Worm (Caenorhabditis elegans) whole organism, L4 larva: ENCODE results near the gene cpsf-3.

Experiments
- F26F4.8 ChIP-seq: fragments of 200-800 bp; sonication (Bioruptor generic); conservative IDR thresholded peaks from 2 replicates; pipeline ENCODE4 v1.3.6; 2022; ENCODE audit warnings: missing genetic modification characterization, missing compliant biosample characterization
- F44E2.7 ChIP-seq: fragments of 200-800 bp; sonication (Bioruptor generic); IDR thresholded peaks from 2 replicates; pipeline ENCODE4 v2.1.2; 2022; ENCODE audit warnings: missing genetic modification characterization, missing compliant biosample characterization
- F49E8.2 ChIP-seq: sonication (generic microtip); optimal IDR thresholded peaks from 2 replicates; lab custom pipeline; 2016; ENCODE audit warnings: missing compliant biosample characterization, mild to moderate bottlenecking, missing genetic modification characterization, borderline replicate concordance
- T26A8.4 ChIP-seq: fragments of 200-800 bp; sonication (Bioruptor generic); IDR thresholded peaks from 2 replicates; pipeline ENCODE4 v1.3.6; 2022; ENCODE audit warnings: missing genetic modification characterization, missing compliant biosample characterization
- Y75B8A.6 ChIP-seq: fragments of 200-800 bp; sonication (Bioruptor generic); IDR thresholded peaks from 2 replicates; pipeline ENCODE4 v1.3.6; 2022; ENCODE audit warnings: missing genetic modification reagents, missing genetic modification characterization, missing compliant biosample characterization
- ZK337.2 ChIP-seq: fragments of 200-800 bp; sonication (Bioruptor generic); IDR thresholded peaks from 2 replicates; pipeline ENCODE4 v1.3.6; 2022; ENCODE audit warnings: missing genetic modification reagents, missing genetic modification characterization, missing compliant biosample characterization
- ZK546.5 ChIP-seq, 2 experiments: sonication (generic microtip); optimal IDR thresholded peaks; 2 replicates each; lab custom pipeline; 2017; ENCODE audit warnings: missing biosample characterization in 2 of 2, missing genetic modification characterization in 2 of 2
- aly-2 ChIP-seq: sonication (generic microtip); optimal IDR thresholded peaks from 2 replicates; lab custom pipeline; 2018; ENCODE audit warnings: missing biosample characterization, missing genetic modification characterization
- arid-1 ChIP-seq: fragments of 200-800 bp; sonication (Bioruptor generic); conservative IDR thresholded peaks from 2 replicates; pipeline ENCODE4 v1.3.6; 2022; ENCODE audit warnings: missing genetic modification reagents, missing genetic modification characterization, missing compliant biosample characterization
- ceh-20 ChIP-seq: fragments of 200-800 bp; sonication (Bioruptor generic); IDR thresholded peaks from 2 replicates; pipeline ENCODE4 v1.3.6; 2022; ENCODE audit warnings: missing genetic modification reagents, missing genetic modification characterization, missing compliant biosample characterization
- ceh-32 ChIP-seq: sonication (generic microtip); optimal IDR thresholded peaks from 2 replicates; lab custom pipeline; 2016; ENCODE audit warnings: mild to moderate bottlenecking, missing genetic modification characterization, missing compliant biosample characterization; ENCODE audit not compliant: poor library complexity
- ces-1 ChIP-seq: fragments of 150-350 bp; sonication (generic microtip); optimal IDR thresholded peaks from 4 replicates; lab custom pipeline; 2014; ENCODE audit warnings: missing biosample characterization, missing genetic modification reagents, missing genetic modification characterization
- cey-2 ChIP-seq: sonication (generic microtip); optimal IDR thresholded peaks from 3 replicates; lab custom pipeline; 2017; ENCODE audit warnings: missing genetic modification characterization, mild to moderate bottlenecking, missing compliant biosample characterization, antibody characterized with exemption, borderline replicate concordance; ENCODE audit not compliant: insufficient read depth
- ctbp-1 ChIP-seq: fragments of 200-800 bp; sonication (Bioruptor generic); IDR thresholded peaks from 2 replicates; pipeline ENCODE4 v1.3.6; 2022; ENCODE audit warnings: missing genetic modification reagents, missing genetic modification characterization, missing compliant biosample characterization
- daf-19 ChIP-seq: fragments of 200-800 bp; sonication (Bioruptor generic); conservative IDR thresholded peaks from 2 replicates; pipeline ENCODE4 v1.3.6; 2022; ENCODE audit warnings: missing genetic modification characterization, missing compliant biosample characterization
- daf-8 ChIP-seq: fragments of 200-800 bp; sonication (Bioruptor generic); IDR thresholded peaks from 2 replicates; pipeline ENCODE4 v1.3.6; 2022; ENCODE audit warnings: missing genetic modification characterization, missing compliant biosample characterization
- dmd-9 ChIP-seq: fragments of 200-800 bp; sonication (Bioruptor generic); IDR thresholded peaks from 2 replicates; pipeline ENCODE4 v1.3.6; 2022; ENCODE audit warnings: missing genetic modification reagents, missing genetic modification characterization, missing compliant biosample characterization
- duxl-1 ChIP-seq: sonication (generic microtip); optimal IDR thresholded peaks from 2 replicates; lab custom pipeline; 2016; ENCODE audit warnings: mild to moderate bottlenecking, missing genetic modification characterization, moderate library complexity, missing compliant biosample characterization; ENCODE audit not compliant: poor library complexity
- egl-27 ChIP-seq: sonication (generic microtip); optimal IDR thresholded peaks from 3 replicates; lab custom pipeline; 2017; ENCODE audit warnings: missing biosample characterization, missing genetic modification reagents, missing genetic modification characterization
- fkh-10 ChIP-seq: fragments of 150-350 bp; optimal IDR thresholded peaks from 2 replicates; lab custom pipeline; 2014; ENCODE audit warnings: missing biosample characterization, missing genetic modification reagents, missing genetic modification characterization
- gei-8 ChIP-seq: fragments of 200-800 bp; sonication (Bioruptor generic); optimal IDR thresholded peaks from 2 replicates; lab custom pipeline; 2018; ENCODE audit warnings: mild to moderate bottlenecking, missing genetic modification characterization, missing compliant biosample characterization
- hif-1 ChIP-seq, 2 experiments: sonication (generic microtip); optimal IDR thresholded peaks; 2 replicates each; lab custom pipeline; 2016 to 2017; ENCODE audit warnings: missing compliant biosample characterization in 2 of 2, missing genetic modification characterization in 2 of 2, missing genetic modification reagents in 2 of 2, missing genotype in 2 of 2, mild to moderate bottlenecking in 1 of 2
- hlh-11 ChIP-seq: fragments of 200-800 bp; sonication (Bioruptor generic); optimal IDR thresholded peaks from 2 replicates; lab custom pipeline; 2018; ENCODE audit warnings: mild to moderate bottlenecking, missing genetic modification characterization, missing compliant biosample characterization
- hlh-30 ChIP-seq: sonication (generic microtip); optimal IDR thresholded peaks from 2 replicates; lab custom pipeline; 2017; ENCODE audit warnings: antibody characterized with exemption, mild to moderate bottlenecking, missing genetic modification characterization, missing compliant biosample characterization; ENCODE audit not compliant: insufficient read depth
- jun-1 ChIP-seq: fragments of 150-350 bp; optimal IDR thresholded peaks from 2 replicates; lab custom pipeline; 2014; ENCODE audit warnings: missing biosample characterization, missing genetic modification reagents, missing genetic modification characterization
- lin-13 ChIP-seq: fragments of 150-350 bp; optimal IDR thresholded peaks from 2 replicates; lab custom pipeline; 2014; ENCODE audit warnings: missing biosample characterization, missing genetic modification reagents, missing genetic modification characterization
- lin-29 ChIP-seq: fragments of 200-800 bp; sonication (Bioruptor generic); IDR thresholded peaks from 2 replicates; pipeline ENCODE4 v1.3.6; 2022; ENCODE audit warnings: missing genetic modification reagents, missing genetic modification characterization, missing compliant biosample characterization
- lsy-2 ChIP-seq, 2 experiments: fragments of 150-350 bp in 1 of 2; sonication (generic microtip) in 1 of 2; optimal IDR thresholded peaks; 2 replicates each; lab custom pipeline; 2014 to 2017; ENCODE audit warnings: missing biosample characterization in 2 of 2, missing genetic modification characterization in 2 of 2
- mep-1 ChIP-seq: fragments of 150-350 bp; sonication (generic microtip); optimal IDR thresholded peaks from 3 replicates; lab custom pipeline; 2014; ENCODE audit warnings: missing biosample characterization, missing genetic modification characterization
- mxl-3 ChIP-seq: fragments of 200-800 bp; sonication (Bioruptor generic); optimal IDR thresholded peaks from 2 replicates; lab custom pipeline; 2018; ENCODE audit warnings: mild to moderate bottlenecking, missing genetic modification characterization, missing compliant biosample characterization
- nhr-11 ChIP-seq: fragments of 150-350 bp; optimal IDR thresholded peaks from 2 replicates; lab custom pipeline; 2014; ENCODE audit warnings: missing biosample characterization, missing genetic modification characterization
- nhr-111 ChIP-seq: fragments of 200-800 bp; sonication (Bioruptor generic); optimal IDR thresholded peaks from 2 replicates; lab custom pipeline; 2018; ENCODE audit warnings: mild to moderate bottlenecking, missing genetic modification characterization, missing compliant biosample characterization
- nhr-237 ChIP-seq: sonication (generic microtip); optimal IDR thresholded peaks from 2 replicates; lab custom pipeline; 2017; ENCODE audit warnings: missing biosample characterization, missing genetic modification characterization
- nhr-28 ChIP-seq: fragments of 150-350 bp; optimal IDR thresholded peaks from 2 replicates; lab custom pipeline; 2014; ENCODE audit warnings: missing biosample characterization, missing genetic modification characterization
- nhr-41 ChIP-seq: fragments of 200-800 bp; sonication (Bioruptor generic); IDR thresholded peaks from 2 replicates; pipeline ENCODE4 v1.3.6; 2022; ENCODE audit warnings: missing genetic modification reagents, missing genetic modification characterization, missing compliant biosample characterization
- nhr-6 ChIP-seq: fragments of 150-350 bp; optimal IDR thresholded peaks from 2 replicates; lab custom pipeline; 2014; ENCODE audit warnings: missing biosample characterization, missing genetic modification characterization
- pqm-1 ChIP-seq: sonication (generic microtip); optimal IDR thresholded peaks from 2 replicates; lab custom pipeline; 2017; ENCODE audit warnings: missing biosample characterization, missing genetic modification characterization
- saeg-2 ChIP-seq: fragments of 200-800 bp; sonication (Bioruptor generic); IDR thresholded peaks from 2 replicates; pipeline ENCODE4 v1.3.6; 2022; ENCODE audit warnings: missing genetic modification reagents, missing genetic modification characterization, missing compliant biosample characterization
- skn-1 ChIP-seq: fragments of 150-350 bp; optimal IDR thresholded peaks from 2 replicates; lab custom pipeline; 2014; ENCODE audit warnings: missing biosample characterization, missing genetic modification characterization
- spr-1 ChIP-seq: sonication (generic microtip); optimal IDR thresholded peaks from 2 replicates; lab custom pipeline; 2016; ENCODE audit warnings: mild to moderate bottlenecking, missing genetic modification characterization, missing compliant biosample characterization
- tra-1 ChIP-seq: fragments of 200-800 bp; sonication (Bioruptor generic); IDR thresholded peaks from 2 replicates; pipeline ENCODE4 v1.3.6; 2022; ENCODE audit warnings: missing genetic modification reagents, missing genetic modification characterization, missing compliant biosample characterization
- unc-62 ChIP-seq, 3 experiments: fragments of 150-350 bp in 1 of 3; sonication (generic microtip); optimal IDR thresholded peaks in 2 of 3; peaks in 1 of 3; 1 replicate in 1 of 3; 2 replicates in 2 of 3; lab custom pipeline; 2014 to 2017; ENCODE audit warnings: missing biosample characterization in 3 of 3, missing genetic modification characterization in 3 of 3, missing genetic modification reagents in 3 of 3, missing genotype in 1 of 3
- vab-7 ChIP-seq: fragments of 200-800 bp; sonication (Bioruptor generic); IDR thresholded peaks from 2 replicates; pipeline ENCODE4 v1.3.6; 2022; ENCODE audit warnings: missing genetic modification reagents, missing genetic modification characterization, missing compliant biosample characterization
- zfp-3 ChIP-seq: fragments of 200-800 bp; sonication (Bioruptor generic); conservative IDR thresholded peaks from 2 replicates; pipeline ENCODE4 v1.3.6; 2022; ENCODE audit warnings: missing genetic modification reagents, missing genetic modification characterization, missing compliant biosample characterization
- ztf-11 ChIP-seq: fragments of 150-350 bp; optimal IDR thresholded peaks from 2 replicates; lab custom pipeline; 2014; ENCODE audit warnings: missing biosample characterization, missing genetic modification characterization
- ztf-7 ChIP-seq: fragments of 150-350 bp; optimal IDR thresholded peaks from 2 replicates; lab custom pipeline; 2014; ENCODE audit warnings: missing biosample characterization, missing genetic modification characterization

cpsf-3 gene

DNA sequence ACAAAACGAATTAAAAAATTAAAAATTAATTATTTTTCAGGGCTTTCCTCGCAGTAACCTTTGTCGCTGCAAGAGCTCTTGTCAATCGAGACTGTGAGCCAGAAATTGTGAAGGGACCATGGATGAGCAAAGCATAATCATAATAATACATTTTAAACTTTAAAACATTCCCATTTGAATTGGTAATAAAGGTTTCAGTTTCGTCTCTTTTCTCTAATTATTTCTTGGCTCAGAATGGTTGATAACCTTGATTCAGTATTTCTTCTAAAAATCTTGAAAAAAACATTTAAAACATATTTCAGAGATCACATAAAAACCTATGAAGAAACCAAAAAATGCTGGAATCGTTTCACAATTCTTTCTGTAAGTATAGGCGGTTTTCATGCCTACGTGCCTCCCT is 23.8 kb downstream of the cpsf-3 start, which contains the start of gene JC8.16:
TSS of gene JC8.16 (plus strand) at position 301 of the 400 bp plus-strand sequence.
- TF ChIP-seq nhr-41 (GFP tag; lab: Robert Waterston, UW) (0 out of 2 replicates have a peak, but pooled peaks have one; percentile 9), tra-1 (no peak)
- TF ChIP-seq, all 104 proteins: peak for 1

DNA sequence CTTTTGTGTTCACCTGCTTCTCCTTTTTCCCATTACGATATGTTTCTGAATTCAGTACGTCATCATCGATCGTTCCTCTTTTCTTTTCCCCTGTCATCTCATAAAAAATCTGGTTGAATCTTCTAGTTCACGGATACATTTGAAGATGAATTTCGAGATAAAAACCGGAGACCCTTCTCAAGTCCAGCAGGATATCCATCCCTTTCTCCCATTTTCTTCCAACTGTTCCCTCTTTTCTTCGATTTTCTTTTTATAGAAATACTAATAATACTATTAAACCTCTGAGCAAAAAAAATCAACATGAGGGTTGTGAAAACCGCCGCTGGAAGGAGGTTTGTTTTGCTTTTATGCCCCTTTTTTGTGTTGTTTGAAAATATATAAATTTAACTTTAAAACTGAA is 26.8 kb downstream of the cpsf-3 start, which contains the start of gene bus-12:
TSS of gene bus-12 (plus strand) at position 301 of the 400 bp plus-strand sequence.
- TF ChIP-seq lsy-2 (tag; optimal IDR thresholded peaks at IDR 0.05; lab: Kevin White, UChicago) (no peak), ZK546.5 (tag; optimal IDR thresholded peaks at IDR 0.05; lab: Kevin White, UChicago) (no peak), spr-1 (no peak)

DNA sequence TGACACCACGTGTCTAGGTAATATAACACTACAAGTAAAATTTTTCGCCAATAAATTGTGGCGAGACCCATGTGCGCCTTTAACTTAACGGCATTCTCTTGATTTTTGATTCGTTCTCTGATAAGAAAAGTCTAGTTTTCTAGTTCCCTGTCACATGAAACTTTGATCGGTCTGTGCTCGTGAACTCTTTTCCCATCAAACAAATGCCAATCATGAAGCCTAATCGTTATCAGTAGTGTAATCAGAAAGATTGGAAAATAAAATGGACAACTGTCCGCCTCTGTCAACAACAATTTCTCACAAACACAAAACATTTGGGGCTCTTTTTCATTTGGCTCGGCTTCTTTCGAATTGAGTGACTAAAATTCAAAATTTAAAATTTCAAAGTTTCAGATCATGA is 28.8 kb downstream of the cpsf-3 start, which contains the start of gene ttr-45:
TSS of gene ttr-45 (plus strand) at position 385 of the 400 bp plus-strand sequence.
- TF ChIP-seq vab-7 = no peak
- no peak for TF ChIP-seq F49E8.2 (tag; lab: Kevin White, UChicago)
- TF ChIP-seq lin-13 (GFP tag; lab: Kevin White, UChicago) = no peak
- TF ChIP-seq daf-8 (GFP tag; lab: Robert Waterston, UW) = no peak
- no peak for TF ChIP-seq egl-27 (tag; lab: Kevin White, UChicago)
- TF ChIP-seq daf-19 (GFP tag; lab: Robert Waterston, UW) = no peak
- TF ChIP-seq nhr-11 (tag; lab: Kevin White, UChicago) = peak; percentile 77
- peak; percentile 52 for TF ChIP-seq ztf-7 (tag; lab: Kevin White, UChicago)
- TF ChIP-seq mep-1 (tag; lab: Kevin White, UChicago) = peak; percentile 1
- TF ChIP-seq nhr-28 = peak; percentile 93
- TF ChIP-seq gei-8 (GFP tag; lab: Kevin White, UChicago) = no peak
- no peak for TF ChIP-seq arid-1 (GFP tag; lab: Robert Waterston, UW)
- TF ChIP-seq skn-1 = no peak
- TF ChIP-seq F26F4.8 (GFP tag; lab: Robert Waterston, UW) = no peak
- TF ChIP-seq cey-2 (tag; lab: Kevin White, UChicago) = no peak
- no peak for TF ChIP-seq aly-2 (tag; lab: Kevin White, UChicago)
- TF ChIP-seq Y75B8A.6 = no peak
- TF ChIP-seq dmd-9 = no peak
- peak; percentile 34 for TF ChIP-seq jun-1
- no peak for TF ChIP-seq nhr-111
- TF ChIP-seq ces-1 (GFP tag; lab: Kevin White, UChicago) = no peak
- TF ChIP-seq nhr-237 (tag; lab: Kevin White, UChicago) = no peak
- TF ChIP-seq lin-29 (GFP tag; lab: Robert Waterston, UW) = no peak
- TF ChIP-seq ZK337.2 (GFP tag; lab: Robert Waterston, UW) = no peak
- TF ChIP-seq unc-62 (GFP tag; optimal IDR thresholded peaks at IDR 0.05 in 1 of 2; lab: Kevin White, UChicago) = peak; percentile 83 to 91
- no peak for TF ChIP-seq unc-62 (tag; optimal IDR thresholded peaks at IDR 0.05; lab: Kevin White, UChicago)
- TF ChIP-seq hlh-30 (tag; lab: Kevin White, UChicago) = peak; percentile 69
- TF ChIP-seq hif-1 (tag; optimal IDR thresholded peaks at IDR 0.05; lab: Kevin White, UChicago) = peak in 1 of 2 experiments; percentile 43
- 0 out of 2 replicates have a peak, but pooled peaks have one; percentile 39 for TF ChIP-seq saeg-2 (GFP tag; lab: Robert Waterston, UW)
- no peak for TF ChIP-seq duxl-1 (tag; lab: Kevin White, UChicago)
- TF ChIP-seq nhr-6 (tag; lab: Kevin White, UChicago) = no peak
- peak; percentile 43; the same call in 1 of the 2 replicates for TF ChIP-seq zfp-3 (GFP tag; lab: Robert Waterston, UW)
- no peak for TF ChIP-seq spr-1
- no peak for TF ChIP-seq ctbp-1
- TF ChIP-seq pqm-1 = peak; percentile 96
- no peak for TF ChIP-seq mxl-3 (GFP tag; lab: Kevin White, UChicago)
- no peak for TF ChIP-seq ztf-11 (tag; lab: Kevin White, UChicago)
- TF ChIP-seq T26A8.4 (GFP tag; lab: Robert Waterston, UW) = no peak
- peak; percentile 54; the same call in 1 of the 2 replicates for TF ChIP-seq ceh-20 (GFP tag; lab: Robert Waterston, UW)
- peak in 1 of 2 experiments; percentile 45 for TF ChIP-seq lsy-2 (tag; optimal IDR thresholded peaks at IDR 0.05; lab: Kevin White, UChicago)
- TF ChIP-seq F44E2.7 (GFP tag; lab: Robert Waterston, UW) = no peak
- no peak for TF ChIP-seq fkh-10
- TF ChIP-seq ceh-32 (tag; lab: Kevin White, UChicago) = no peak
- TF ChIP-seq hlh-11 = peak; percentile 94
